Worm (Caenorhabditis elegans): Measurements from ENCODE around the gene nhr-47.
A peak's percentile ranks its signal among the peaks of the same experiment; 100 is the strongest.

ce11 chrV:5504807-5505442 is at the start of gene nhr-47, which contains the start of gene dnj-19:
- TF ChIP-seq ztf-6 (GFP tag; IDR thresholded peaks at IDR 0.05) = peak; percentile 76; the same call in 1 of the 2 replicates
- no peak for TF ChIP-seq F10E7.11 (tag; optimal IDR thresholded peaks at IDR 0.05)
